Fruit fly (Drosophila melanogaster): ENCODE measurements around the gene CG18259.

Gene CG18259

DNA sequence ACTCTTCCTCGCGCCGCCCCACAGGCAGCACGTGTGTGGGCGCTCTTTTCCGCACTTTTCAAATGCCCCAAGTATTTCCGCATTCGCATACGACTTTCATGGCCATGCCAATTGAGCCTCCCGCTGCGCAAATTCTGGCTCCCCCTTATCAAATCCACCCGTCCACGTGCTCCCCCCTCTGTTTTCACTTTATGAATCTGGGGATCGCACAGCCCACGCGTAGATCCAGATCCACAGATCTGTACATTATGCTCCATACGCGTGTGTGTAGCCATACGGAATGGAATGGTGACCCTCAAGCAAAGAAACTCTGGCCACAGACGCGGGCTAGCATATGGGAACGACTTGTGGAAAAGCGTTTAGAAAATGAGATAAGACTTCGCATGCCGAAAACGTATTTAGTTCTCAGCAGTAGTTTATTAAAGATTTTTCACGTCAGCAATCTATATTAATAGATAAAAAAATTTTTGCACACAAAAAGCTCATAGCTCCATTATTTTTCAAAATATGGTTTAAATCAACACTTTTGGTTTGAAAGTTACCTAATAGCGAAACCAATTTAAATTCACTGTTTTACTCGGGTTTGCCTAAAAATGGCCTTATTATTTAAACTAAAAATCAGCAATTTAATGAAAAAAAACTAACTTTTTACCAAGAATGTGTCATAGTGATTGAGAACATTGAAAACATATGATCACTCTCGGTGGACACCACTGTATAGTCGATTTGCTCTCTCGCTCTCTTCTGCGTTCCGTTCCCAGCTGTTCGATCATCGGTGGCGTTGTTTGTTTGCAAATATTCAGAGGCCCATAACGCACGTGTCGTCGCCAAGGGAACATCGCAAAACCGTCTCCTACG lies 6.3 kb upstream of the CG18259 start:
- TF ChIP-seq Pif1A (GFP tag; optimal IDR thresholded peaks at IDR 0.05): peak; percentile 70
- TF ChIP-seq Ets98B (GFP tag; IDR thresholded peaks at IDR 0.05): no peak
- no peak for TF ChIP-seq CG13204 (GFP tag; optimal IDR thresholded peaks at IDR 0.05)
- TF ChIP-seq CG9948 (tag; optimal IDR thresholded peaks at IDR 0.05): peak; percentile 34
- TF ChIP-seq rn (GFP tag; IDR thresholded peaks at IDR 0.05): no peak
- no peak for TF ChIP-seq CG12605 (GFP tag; IDR thresholded peaks at IDR 0.05)
- TF ChIP-seq CG8301 (tag; optimal IDR thresholded peaks at IDR 0.05): peak; percentile 68
- TF ChIP-seq fd96Ca (GFP tag; IDR thresholded peaks at IDR 0.05): no peak
- TF ChIP-seq Snoo (tag; optimal IDR thresholded peaks at IDR 0.05): peak; percentile 13
- no peak; the same call in 2 of the 3 replicates for TF ChIP-seq CG4496 (GFP tag; IDR thresholded peaks at IDR 0.05)
- peak; percentile 20 for TF ChIP-seq CG34367 (tag; optimal IDR thresholded peaks at IDR 0.05)
- TF ChIP-seq gl (tag; optimal IDR thresholded peaks at IDR 0.05): no peak
- TF ChIP-seq CG32121 (GFP tag; IDR thresholded peaks at IDR 0.05): peak; percentile 33; the same call in 1 of the 2 replicates
- TF ChIP-seq CG10348 (GFP tag; IDR thresholded peaks at IDR 0.05): no peak
- TF ChIP-seq D1 (tag; optimal IDR thresholded peaks at IDR 0.05): no peak
- TF ChIP-seq Pif1B (GFP tag; optimal IDR thresholded peaks at IDR 0.05): peak; percentile 60
- peak; percentile 57 for TF ChIP-seq CG8159 (tag; optimal IDR thresholded peaks at IDR 0.05)
- TF ChIP-seq EcR (GFP tag; optimal IDR thresholded peaks at IDR 0.05): no peak
- peak; percentile 19 for TF ChIP-seq CG17806 (tag; optimal IDR thresholded peaks at IDR 0.05)
- TF ChIP-seq CG15710 (tag; optimal IDR thresholded peaks at IDR 0.05): peak; percentile 21
- peak; percentile 78 for TF ChIP-seq CG14655 (GFP tag; optimal IDR thresholded peaks at IDR 0.05)

dm6 chrX:18788143-18788745 lies 5.0 kb upstream of the CG18259 start, which contains the start of the genes CG6961 and S6KL:
TSS of gene CG6961 (minus strand) at chrX:18788210.
TSS of gene S6KL (plus strand) at chrX:18788464.
- no peak for TF ChIP-seq Pif1A (GFP tag; optimal IDR thresholded peaks at IDR 0.05)
- TF ChIP-seq CG15710 (tag; optimal IDR thresholded peaks at IDR 0.05): no peak
- no peak for TF ChIP-seq D1 (tag; optimal IDR thresholded peaks at IDR 0.05)
- TF ChIP-seq CG34367 (tag; optimal IDR thresholded peaks at IDR 0.05): no peak
- TF ChIP-seq CG17806 (tag; optimal IDR thresholded peaks at IDR 0.05): no peak
- peak; percentile 12 for TF ChIP-seq CG8159 (tag; optimal IDR thresholded peaks at IDR 0.05)
- TF ChIP-seq rn (GFP tag; IDR thresholded peaks at IDR 0.05): no peak

- no peak for TF ChIP-seq Pif1A (GFP tag; optimal IDR thresholded peaks at IDR 0.05)
- TF ChIP-seq CG9948 (tag; optimal IDR thresholded peaks at IDR 0.05): no peak
- no peak for TF ChIP-seq D1 (tag; optimal IDR thresholded peaks at IDR 0.05)
- TF ChIP-seq Ets98B (GFP tag; IDR thresholded peaks at IDR 0.05): no peak
- TF ChIP-seq CG17806 (tag; optimal IDR thresholded peaks at IDR 0.05): no peak
- no peak for TF ChIP-seq CG15710 (tag; optimal IDR thresholded peaks at IDR 0.05)
- no peak for TF ChIP-seq rn (GFP tag; IDR thresholded peaks at IDR 0.05)
- no peak for TF ChIP-seq Snoo (tag; optimal IDR thresholded peaks at IDR 0.05)
- no peak for TF ChIP-seq CG12605 (GFP tag; IDR thresholded peaks at IDR 0.05)
- TF ChIP-seq gl (tag; optimal IDR thresholded peaks at IDR 0.05): no peak
- no peak for TF ChIP-seq EcR (GFP tag; optimal IDR thresholded peaks at IDR 0.05)
- no peak for TF ChIP-seq CG8301 (tag; optimal IDR thresholded peaks at IDR 0.05)
- TF ChIP-seq CG13204 (GFP tag; optimal IDR thresholded peaks at IDR 0.05): no peak
- no peak for TF ChIP-seq CG8159 (tag; optimal IDR thresholded peaks at IDR 0.05)
- no peak for TF ChIP-seq CG32121 (GFP tag; IDR thresholded peaks at IDR 0.05)
- TF ChIP-seq CG14655 (GFP tag; optimal IDR thresholded peaks at IDR 0.05): no peak
- TF ChIP-seq Pif1B (GFP tag; optimal IDR thresholded peaks at IDR 0.05): no peak
Measured at dm6 chrX:18780260-18780659, 3.0 kb downstream of the CG18259 start.

DNA sequence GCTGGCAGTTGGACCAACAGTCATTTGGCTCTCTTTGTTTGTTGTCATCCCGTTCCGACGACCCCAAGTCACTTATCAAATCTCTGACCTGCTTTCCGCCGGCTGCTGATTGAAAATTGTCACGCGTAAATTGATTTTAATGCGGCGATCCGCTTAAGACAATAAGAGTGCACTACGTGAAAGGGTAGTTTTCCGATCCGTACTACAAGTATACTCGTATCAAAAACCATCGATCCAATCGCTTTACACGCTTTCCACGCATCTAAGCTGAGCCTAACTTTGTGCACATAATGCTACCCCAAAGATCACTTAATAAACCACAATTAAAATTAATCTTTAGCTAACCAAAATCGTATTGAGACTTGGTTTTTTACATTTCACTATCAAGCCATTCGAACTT lies 3.6 kb downstream of the CG18259 start:
- TF ChIP-seq EcR (GFP tag; optimal IDR thresholded peaks at IDR 0.05): peak; percentile 38
- no peak for TF ChIP-seq CG14655 (GFP tag; optimal IDR thresholded peaks at IDR 0.05)

dm6 chrX:18776976-18777925 lies 6.0 kb downstream of the CG18259 start:
- TF ChIP-seq Pif1A (GFP tag; optimal IDR thresholded peaks at IDR 0.05): peak; percentile 44
- TF ChIP-seq Snoo (tag; optimal IDR thresholded peaks at IDR 0.05): peak; percentile 32
- peak; percentile 19; the same call in 1 of the 2 replicates for TF ChIP-seq Ets98B (GFP tag; IDR thresholded peaks at IDR 0.05)
- TF ChIP-seq CG15710 (tag; optimal IDR thresholded peaks at IDR 0.05): peak; percentile 2
- TF ChIP-seq CG32121 (GFP tag; IDR thresholded peaks at IDR 0.05): peak; percentile 44; the same call in 1 of the 2 replicates
- TF ChIP-seq CG10348 (GFP tag; IDR thresholded peaks at IDR 0.05): no peak
- TF ChIP-seq fd96Ca (GFP tag; IDR thresholded peaks at IDR 0.05): peak; percentile 48; the same call in 1 of the 3 replicates
- peak; percentile 41 for TF ChIP-seq Pif1B (GFP tag; optimal IDR thresholded peaks at IDR 0.05)
- no peak for TF ChIP-seq CG8301 (tag; optimal IDR thresholded peaks at IDR 0.05)
- TF ChIP-seq CG34367 (tag; optimal IDR thresholded peaks at IDR 0.05): no peak
- peak; percentile 30 for TF ChIP-seq CG14655 (GFP tag; optimal IDR thresholded peaks at IDR 0.05)
- TF ChIP-seq CG12605 (GFP tag; IDR thresholded peaks at IDR 0.05): peak; percentile 37; the same call in 1 of the 2 replicates
- TF ChIP-seq CG13204 (GFP tag; optimal IDR thresholded peaks at IDR 0.05): peak; percentile 68
- no peak for TF ChIP-seq CG9948 (tag; optimal IDR thresholded peaks at IDR 0.05)
- TF ChIP-seq CG4496 (GFP tag; IDR thresholded peaks at IDR 0.05): peak; percentile 54
- peak; percentile 89 for TF ChIP-seq EcR (GFP tag; optimal IDR thresholded peaks at IDR 0.05)
